Worm (Caenorhabditis elegans) whole organism, L1 larva: ENCODE measurements around the gene C47E8.3.
A peak's percentile ranks its signal among the peaks of the same experiment; 100 is the strongest.

Experiments used
- F16B12.6 ChIP-seq: fragments of 150-350 bp; optimal IDR thresholded peaks from 2 replicates; lab custom pipeline; 2014; ENCODE audit warnings: missing biosample characterization, missing genetic modification characterization
- Y116A8C.19 ChIP-seq: sonication (generic microtip); optimal IDR thresholded peaks from 2 replicates; lab custom pipeline; 2016; ENCODE audit warnings: missing compliant biosample characterization, missing genetic modification characterization, borderline replicate concordance
- ama-1 ChIP-seq: fragments of 150-350 bp; optimal IDR thresholded peaks from 2 replicates; lab custom pipeline; 2014
- blmp-1 ChIP-seq: fragments of 150-350 bp; optimal IDR thresholded peaks from 2 replicates; lab custom pipeline; 2014; ENCODE audit warnings: missing biosample characterization, missing genetic modification characterization
- efl-1 ChIP-seq, 4 experiments: fragments of 150-350 bp; optimal IDR thresholded peaks in 3 of 4; peaks in 1 of 4; 1 replicate in 1 of 4; 2 replicates in 3 of 4; lab custom pipeline; 2014; ENCODE audit warnings: missing biosample characterization in 2 of 4, missing genetic modification characterization in 2 of 4, missing genetic modification reagents in 2 of 4
- egl-27 ChIP-seq, 2 experiments: fragments of 150-350 bp in 1 of 2; sonication (generic microtip); optimal IDR thresholded peaks; 3 replicates each; lab custom pipeline; 2017 to 2018; ENCODE audit warnings: missing biosample characterization in 2 of 2, missing genetic modification characterization in 2 of 2, missing genetic modification reagents in 2 of 2
- elt-2 ChIP-seq: sonication (generic microtip); optimal IDR thresholded peaks from 2 replicates; lab custom pipeline; 2016; ENCODE audit warnings: missing genetic modification characterization, mild to moderate bottlenecking, inconsistent platforms, missing compliant biosample characterization, missing genetic modification reagents
- ets-5 ChIP-seq: fragments of 200-800 bp; sonication (Bioruptor generic); IDR thresholded peaks from 2 replicates; pipeline ENCODE4 v1.3.6; 2022; ENCODE audit warnings: missing genetic modification characterization, missing compliant biosample characterization
- fkh-8 ChIP-seq: sonication (generic microtip); optimal IDR thresholded peaks from 2 replicates; lab custom pipeline; 2016; ENCODE audit warnings: mild to moderate bottlenecking, missing genetic modification characterization, missing compliant biosample characterization
- grh-1 ChIP-seq: fragments of 200-800 bp; sonication (Bioruptor generic); IDR thresholded peaks from 2 replicates; pipeline ENCODE4 v1.3.6; 2022; ENCODE audit warnings: missing genetic modification reagents, missing genetic modification characterization, missing compliant biosample characterization
- irx-1 ChIP-seq: sonication (generic microtip); optimal IDR thresholded peaks from 2 replicates; lab custom pipeline; 2016; ENCODE audit warnings: missing genetic modification characterization, missing compliant biosample characterization
- isw-1 ChIP-seq: fragments of 200-800 bp; sonication (Bioruptor generic); IDR thresholded peaks from 2 replicates; pipeline ENCODE4 v1.3.6; 2022; ENCODE audit warnings: missing genetic modification characterization, missing compliant biosample characterization
- lin-13 ChIP-seq: fragments of 150-350 bp; optimal IDR thresholded peaks from 2 replicates; lab custom pipeline; 2014; ENCODE audit warnings: missing biosample characterization, missing genetic modification reagents, missing genetic modification characterization
- lin-35 ChIP-seq, 2 experiments: fragments of 150-350 bp; optimal IDR thresholded peaks; 2 replicates each; lab custom pipeline; 2014; ENCODE audit warnings: missing biosample characterization in 2 of 2, missing genetic modification characterization in 2 of 2, missing genetic modification reagents in 2 of 2
- lsy-2 ChIP-seq, 2 experiments: fragments of 150-350 bp; optimal IDR thresholded peaks; 2 replicates each; lab custom pipeline; 2014; ENCODE audit warnings: missing biosample characterization in 2 of 2, missing genetic modification characterization in 2 of 2
- mep-1 ChIP-seq: fragments of 150-350 bp; optimal IDR thresholded peaks from 2 replicates; lab custom pipeline; 2014; ENCODE audit warnings: missing biosample characterization, missing genetic modification characterization
- nhr-11 ChIP-seq: fragments of 150-350 bp; optimal IDR thresholded peaks from 2 replicates; lab custom pipeline; 2014; ENCODE audit warnings: missing biosample characterization, missing genetic modification characterization
- nhr-19 ChIP-seq: fragments of 200-800 bp; sonication (Bioruptor generic); conservative IDR thresholded peaks from 2 replicates; pipeline ENCODE4 v1.3.6; 2022; ENCODE audit warnings: missing genetic modification characterization, missing compliant biosample characterization
- nhr-20 ChIP-seq: sonication (generic microtip); optimal IDR thresholded peaks from 2 replicates; lab custom pipeline; 2016; ENCODE audit warnings: mild to moderate bottlenecking, missing genetic modification characterization, missing compliant biosample characterization
- nhr-47 ChIP-seq: sonication (generic microtip); optimal IDR thresholded peaks from 2 replicates; lab custom pipeline; 2016; ENCODE audit warnings: mild to moderate bottlenecking, missing genetic modification characterization, moderate library complexity, missing compliant biosample characterization
- nhr-71 ChIP-seq: sonication (generic microtip); optimal IDR thresholded peaks from 2 replicates; lab custom pipeline; 2016; ENCODE audit warnings: mild to moderate bottlenecking, missing genetic modification characterization, moderate library complexity, missing compliant biosample characterization
- nhr-76 ChIP-seq: sonication (generic microtip); optimal IDR thresholded peaks from 2 replicates; lab custom pipeline; 2017; ENCODE audit warnings: missing biosample characterization, missing genetic modification characterization
- nhr-85 ChIP-seq: sonication (generic microtip); peaks from one replicate; lab custom pipeline; 2016; ENCODE audit warnings: missing genetic modification characterization, inconsistent platforms, missing compliant biosample characterization
- pag-3 ChIP-seq: sonication (generic microtip); optimal IDR thresholded peaks from 2 replicates; lab custom pipeline; 2017; ENCODE audit warnings: missing genetic modification characterization, mild to moderate bottlenecking, missing compliant biosample characterization, antibody characterized with exemption, borderline replicate concordance; ENCODE audit not compliant: insufficient read depth
- pqm-1 ChIP-seq: sonication (generic microtip); optimal IDR thresholded peaks from 3 replicates; lab custom pipeline; 2017; ENCODE audit warnings: missing biosample characterization, missing genetic modification characterization
- rnt-1 ChIP-seq: sonication (generic microtip); optimal IDR thresholded peaks from 2 replicates; lab custom pipeline; 2016; ENCODE audit warnings: mild to moderate bottlenecking, missing genetic modification characterization, moderate library complexity, missing compliant biosample characterization
- skn-1 ChIP-seq: fragments of 150-350 bp; optimal IDR thresholded peaks from 2 replicates; lab custom pipeline; 2014; ENCODE audit warnings: missing biosample characterization, missing genetic modification characterization
- snpc-4 ChIP-seq: fragments of 150-350 bp; optimal IDR thresholded peaks from 2 replicates; lab custom pipeline; 2014; ENCODE audit warnings: missing biosample characterization, missing genetic modification characterization
- snu-23 ChIP-seq: sonication (generic microtip); optimal IDR thresholded peaks from 2 replicates; lab custom pipeline; 2016; ENCODE audit warnings: missing genetic modification characterization, missing compliant biosample characterization
- sup-37 ChIP-seq: fragments of 200-800 bp; sonication (Bioruptor generic); optimal IDR thresholded peaks from 2 replicates; lab custom pipeline; 2018; ENCODE audit warnings: mild to moderate bottlenecking, missing genetic modification characterization, missing compliant biosample characterization
- swsn-7 ChIP-seq: sonication (generic microtip); optimal IDR thresholded peaks from 2 replicates; lab custom pipeline; 2016; ENCODE audit warnings: missing genetic modification characterization, missing compliant biosample characterization
- unc-62 ChIP-seq: fragments of 150-350 bp; optimal IDR thresholded peaks from 2 replicates; lab custom pipeline; 2014; ENCODE audit warnings: missing biosample characterization, missing genetic modification reagents, missing genetic modification characterization
- unc-86 ChIP-seq: sonication (generic microtip); optimal IDR thresholded peaks from 2 replicates; lab custom pipeline; 2016; ENCODE audit warnings: missing genetic modification characterization, missing compliant biosample characterization
- unc-98 ChIP-seq: fragments of 200-800 bp; sonication (Bioruptor generic); IDR thresholded peaks from 2 replicates; pipeline ENCODE4 v1.3.6; 2022; ENCODE audit warnings: missing genetic modification characterization, missing compliant biosample characterization
- vab-15 ChIP-seq: sonication (generic microtip); optimal IDR thresholded peaks from 2 replicates; lab custom pipeline; 2017; ENCODE audit warnings: missing genotype, mild to moderate bottlenecking, missing genetic modification characterization, missing compliant biosample characterization
- xbp-1 ChIP-seq: sonication (generic microtip); optimal IDR thresholded peaks from 2 replicates; lab custom pipeline; 2016; ENCODE audit warnings: missing genetic modification characterization, missing compliant biosample characterization
- ztf-4 ChIP-seq: fragments of 150-350 bp; optimal IDR thresholded peaks from 2 replicates; lab custom pipeline; 2014; ENCODE audit warnings: missing biosample characterization, missing genetic modification characterization

C47E8.3 gene

ce11 chrV:14688097-14688912 lies 8.2 kb downstream of the C47E8.3 start, which contains the start of gene C47E8.11 (continued):
- TF ChIP-seq unc-86 (tag; lab: Kevin White, UChicago) (peak; percentile 28), nhr-11 (no peak), efl-1 (optimal IDR thresholded peaks at IDR 0.05; lab: Kevin White, UChicago) (no peak), efl-1 (GFP tag; optimal IDR thresholded peaks at IDR 0.05 in 1 of 2; lab: Kevin White, UChicago) (peak; percentile 13 to 68), sup-37 (GFP tag; lab: Kevin White, UChicago) (no peak), ets-5 (no peak), nhr-76 (tag; lab: Kevin White, UChicago) (no peak), snpc-4 (tag; lab: Kevin White, UChicago) (peak; percentile 28), ztf-4 (peak; percentile 49), isw-1 (no peak), mep-1 (peak; percentile 62), lin-35 (GFP tag; optimal IDR thresholded peaks at IDR 0.05; lab: Kevin White, UChicago) (peak; percentile 24 to 62), vab-15 (no peak), elt-2 (tag; lab: Kevin White, UChicago) (peak; percentile 31), egl-27 (tag; optimal IDR thresholded peaks at IDR 0.05; lab: Kevin White, UChicago) (no peak), unc-98 (GFP tag; lab: Robert Waterston, UW) (no peak), skn-1 (no peak), nhr-19 (peak; percentile 38; the same call in 1 of the 2 replicates), Y116A8C.19 (no peak), nhr-20 (tag; lab: Kevin White, UChicago) (peak; percentile 39), xbp-1 (tag; lab: Kevin White, UChicago) (peak; percentile 12), F16B12.6 (tag; lab: Kevin White, UChicago) (no peak), pag-3 (peak; percentile 18), blmp-1 (tag; lab: Kevin White, UChicago) (no peak), unc-62 (no peak), rnt-1 (tag; lab: Kevin White, UChicago) (peak; percentile 41), snu-23 (GFP tag; lab: Kevin White, UChicago) (peak; percentile 67), ama-1 (lab: Kevin White, UChicago) (peak; percentile 98), lin-13 (GFP tag; lab: Kevin White, UChicago) (peak; percentile 25), irx-1 (no peak), grh-1 (GFP tag; lab: Robert Waterston, UW) (peak; percentile 31; the same call in 1 of the 2 replicates), pqm-1 (tag; lab: Kevin White, UChicago) (peak; percentile 37), nhr-71 (peak; percentile 69), lsy-2 (tag; optimal IDR thresholded peaks at IDR 0.05; lab: Kevin White, UChicago) (peak; percentile 26 to 41), nhr-47 (tag; lab: Kevin White, UChicago) (peak; percentile 48), swsn-7 (tag; lab: Kevin White, UChicago) (peak; percentile 63)
- TF ChIP-seq, all 84 proteins: peak for 29

ce11 chrV:14689060-14689750 lies 9.1 kb downstream of the C47E8.3 start, which contains the start of gene gasr-8:
Gene gasr-8, plus strand, starts transcription at chrV:14689110.
- TF ChIP-seq egl-27 (tag; optimal IDR thresholded peaks at IDR 0.05; lab: Kevin White, UChicago), result no peak
- TF ChIP-seq fkh-8, result peak; percentile 54
- no peak for TF ChIP-seq vab-15
- TF ChIP-seq efl-1 (optimal IDR thresholded peaks at IDR 0.05; lab: Kevin White, UChicago), result no peak
- peak in 1 of 2 experiments; percentile 41 for TF ChIP-seq efl-1 (GFP tag; optimal IDR thresholded peaks at IDR 0.05 in 1 of 2; lab: Kevin White, UChicago)
- peak in 1 of 2 experiments; percentile 16 for TF ChIP-seq lin-35 (GFP tag; optimal IDR thresholded peaks at IDR 0.05; lab: Kevin White, UChicago)
- peak; percentile 20 for TF ChIP-seq nhr-85 (tag; lab: Kevin White, UChicago)
- TF ChIP-seq, all 84 proteins: peak for 4

ce11 chrV:14695713-14696112 lies 15.6 kb downstream of the C47E8.3 start:
- TF ChIP-seq pag-3 (peak; percentile 71), sup-37 (GFP tag; lab: Kevin White, UChicago) (no peak), rnt-1 (tag; lab: Kevin White, UChicago) (peak; percentile 22)
